Fruit fly (Drosophila melanogaster) whole organism, embryonic: ENCODE results near the gene NELF-B.
"Not testable (repeated sequence)": the region's sequence is repeated elsewhere in the genome, so short reads cannot be mapped to it uniquely, and the experiment has no call there.

Source experiments
- Abd-B ChIP-seq: fragments of 200-800 bp; sonication (Bioruptor generic); optimal IDR thresholded peaks from 2 replicates; lab custom pipeline; 2018; ENCODE audit warnings: missing biosample characterization, mild to moderate bottlenecking, missing genetic modification characterization, moderate library complexity
- Awh ChIP-seq: fragments of 200-800 bp; sonication (Bioruptor generic); IDR thresholded peaks from 2 replicates; pipeline ENCODE4, ENCODE4 v1.3.6; 2022; ENCODE audit warnings: missing biosample characterization, missing genetic modification characterization
- CG10147 ChIP-seq: fragments of 200-800 bp; sonication (Bioruptor generic); optimal IDR thresholded peaks from 2 replicates; lab custom pipeline; 2019; ENCODE audit warnings: missing biosample characterization, mild to moderate bottlenecking, missing genetic modification characterization, moderate library complexity
- CG1024 ChIP-seq: fragments of 200-800 bp; sonication (Bioruptor generic); IDR thresholded peaks from 2 replicates; pipeline ENCODE4 v1.3.6; 2022; ENCODE audit warnings: missing biosample characterization, missing genetic modification characterization
- CG10431 ChIP-seq: fragments of 200-800 bp; sonication (Bioruptor generic); optimal IDR thresholded peaks from 3 replicates; lab custom pipeline; 2018; ENCODE audit warnings: missing biosample characterization, mild to moderate bottlenecking, missing genetic modification characterization
- CG11504 ChIP-seq: fragments of 200-800 bp; sonication (Bioruptor generic); optimal IDR thresholded peaks from 3 replicates; lab custom pipeline; 2019; ENCODE audit warnings: missing biosample characterization, mild to moderate bottlenecking, missing genetic modification characterization, moderate library complexity
- CG1233 ChIP-seq: fragments of 200-800 bp; sonication (Bioruptor generic); optimal IDR thresholded peaks from 4 replicates; lab custom pipeline; 2018; ENCODE audit warnings: missing biosample characterization, mild to moderate bottlenecking, missing genetic modification characterization
- CG14014 ChIP-seq: fragments of 200-800 bp; sonication (Bioruptor generic); IDR thresholded peaks from 2 replicates; pipeline ENCODE4 v1.3.6; 2022; ENCODE audit warnings: missing biosample characterization, missing genetic modification characterization
- CG14441 ChIP-seq: fragments of 200-800 bp; sonication (Bioruptor generic); IDR thresholded peaks from 2 replicates; pipeline ENCODE4 v1.3.6; 2022; ENCODE audit warnings: missing biosample characterization, missing genetic modification characterization
- CG16779 ChIP-seq: fragments of 200-800 bp; sonication (Bioruptor generic); IDR thresholded peaks from 2 replicates; pipeline ENCODE4 v1.3.6; 2022; ENCODE audit warnings: missing biosample characterization, missing genetic modification characterization
- CG17186 ChIP-seq: fragments of 200-800 bp; sonication (Bioruptor generic); optimal IDR thresholded peaks from 3 replicates; lab custom pipeline; 2017; ENCODE audit warnings: missing biosample characterization, missing genetic modification reagents, missing genetic modification characterization
- CG17359 ChIP-seq: fragments of 200-800 bp; sonication (Bioruptor generic); optimal IDR thresholded peaks from 3 replicates; lab custom pipeline; 2018; ENCODE audit warnings: missing biosample characterization, mild to moderate bottlenecking, missing genetic modification characterization, moderate library complexity
- CG17802 ChIP-seq: fragments of 200-800 bp; sonication (Bioruptor generic); optimal IDR thresholded peaks from 2 replicates; lab custom pipeline; 2018; ENCODE audit warnings: missing biosample characterization, mild to moderate bottlenecking, missing genetic modification characterization, moderate library complexity
- CG2712 ChIP-seq: fragments of 200-800 bp; optimal IDR thresholded peaks from 3 replicates; lab custom pipeline; 2019; ENCODE audit warnings: missing biosample characterization, mild to moderate bottlenecking, missing genetic modification characterization, moderate library complexity
- CG9215 ChIP-seq: fragments of 200-800 bp; sonication (Bioruptor generic); IDR thresholded peaks from 2 replicates; pipeline ENCODE4 v1.3.6; 2022; ENCODE audit warnings: missing biosample characterization, missing genetic modification characterization
- D ChIP-seq, 2 experiments: fragments of 200-800 bp in 1 of 2; fragments of >200 bp in 1 of 2; sonication (Bioruptor generic) in 1 of 2; optimal IDR thresholded peaks; 2 replicates in 1 of 2; 3 replicates in 1 of 2; lab custom pipeline; 2017; ENCODE audit warnings: mild to moderate bottlenecking in 1 of 2, missing biosample characterization in 1 of 2, missing genetic modification characterization in 1 of 2, missing genetic modification reagents in 1 of 2
- Dek ChIP-seq: fragments of 200-800 bp; sonication (Bioruptor generic); optimal IDR thresholded peaks from 3 replicates; lab custom pipeline; 2019; ENCODE audit warnings: missing biosample characterization, mild to moderate bottlenecking, missing genetic modification characterization, moderate library complexity
- E2f1 ChIP-seq: fragments of 200-800 bp; sonication (Bioruptor generic); IDR thresholded peaks from 2 replicates; pipeline ENCODE4 v1.3.6; 2022; ENCODE audit warnings: missing biosample characterization, missing genetic modification characterization
- Hmr ChIP-seq: fragments of 200-800 bp; sonication (Bioruptor generic); optimal IDR thresholded peaks from 3 replicates; lab custom pipeline; 2017; ENCODE audit warnings: mild to moderate bottlenecking, missing biosample characterization, missing genetic modification reagents, missing genetic modification characterization
- Hmx ChIP-seq: fragments of 200-800 bp; sonication (Bioruptor generic); optimal IDR thresholded peaks from 2 replicates; lab custom pipeline; 2016; ENCODE audit warnings: missing biosample characterization, missing genetic modification characterization
- Hsf ChIP-seq: fragments of 200-800 bp; sonication (Bioruptor generic); optimal IDR thresholded peaks from 3 replicates; lab custom pipeline; 2016; ENCODE audit warnings: missing biosample characterization, missing genetic modification characterization
- MTF-1 ChIP-seq: fragments of 200-800 bp; sonication (Bioruptor generic); optimal IDR thresholded peaks from 2 replicates; lab custom pipeline; 2018; ENCODE audit warnings: missing biosample characterization, mild to moderate bottlenecking, missing genetic modification characterization, borderline replicate concordance
- Myb ChIP-seq: fragments of 200-800 bp; sonication (Bioruptor generic); optimal IDR thresholded peaks from 2 replicates; lab custom pipeline; 2016; ENCODE audit warnings: missing biosample characterization, missing genetic modification characterization
- NK7.1 ChIP-seq: fragments of 200-800 bp; sonication (Bioruptor generic); optimal IDR thresholded peaks from 3 replicates; lab custom pipeline; 2016; ENCODE audit warnings: missing biosample characterization, missing genetic modification characterization
- Oli ChIP-seq: fragments of 200-800 bp; sonication (Bioruptor generic); optimal IDR thresholded peaks from 2 replicates; lab custom pipeline; 2018; ENCODE audit warnings: missing biosample characterization, mild to moderate bottlenecking, missing genetic modification characterization, moderate library complexity
- Rfx ChIP-seq: fragments of 200-800 bp; sonication (Bioruptor generic); IDR thresholded peaks from 2 replicates; pipeline ENCODE4 v1.3.6; 2022; ENCODE audit warnings: missing biosample characterization, missing genetic modification characterization
- Usf ChIP-seq: fragments of 200-800 bp; sonication (Bioruptor generic); optimal IDR thresholded peaks from 2 replicates; lab custom pipeline; 2017; ENCODE audit warnings: missing genotype, missing biosample characterization, missing genetic modification characterization
- az2 ChIP-seq: fragments of 200-800 bp; sonication (Bioruptor generic); optimal IDR thresholded peaks from 3 replicates; lab custom pipeline; 2016; ENCODE audit warnings: missing biosample characterization, missing genetic modification characterization
- chif ChIP-seq, 2 experiments: fragments of 200-800 bp; sonication (Bioruptor generic); optimal IDR thresholded peaks; 3 replicates each; lab custom pipeline; 2016; ENCODE audit warnings: missing biosample characterization in 2 of 2, missing genetic modification characterization in 2 of 2
- corto ChIP-seq: fragments of 200-800 bp; sonication (Bioruptor generic); optimal IDR thresholded peaks from 2 replicates; lab custom pipeline; 2016; ENCODE audit warnings: missing biosample characterization, mild to moderate bottlenecking, missing genetic modification characterization, moderate library complexity
- dm ChIP-seq: fragments of 200-800 bp; sonication (Bioruptor generic); optimal IDR thresholded peaks from 3 replicates; lab custom pipeline; 2016; ENCODE audit warnings: missing biosample characterization, missing genetic modification characterization
- ems ChIP-seq: fragments of 200-800 bp; sonication (Bioruptor generic); optimal IDR thresholded peaks from 3 replicates; lab custom pipeline; 2016; ENCODE audit warnings: missing biosample characterization, missing genetic modification characterization
- ind ChIP-seq: fragments of 200-800 bp; sonication (Bioruptor generic); optimal IDR thresholded peaks from 3 replicates; lab custom pipeline; 2016; ENCODE audit warnings: missing biosample characterization, missing genetic modification characterization
- lov ChIP-seq, 2 experiments: fragments of 200-800 bp in 1 of 2; fragments of >200 bp in 1 of 2; sonication (Bioruptor generic) in 1 of 2; IDR thresholded peaks in 1 of 2; optimal IDR thresholded peaks in 1 of 2; 2 replicates in 1 of 2; 3 replicates in 1 of 2; pipeline versions ENCODE4 v1.3.6 to Lab custom; 2017 to 2022; ENCODE audit warnings: missing biosample characterization in 1 of 2, missing genetic modification characterization in 1 of 2
- luna ChIP-seq: fragments of 200-800 bp; sonication (Bioruptor generic); optimal IDR thresholded peaks from 2 replicates; lab custom pipeline; 2016; ENCODE audit warnings: missing biosample characterization, missing genetic modification characterization
- odd ChIP-seq: fragments of 200-800 bp; sonication (Bioruptor generic); optimal IDR thresholded peaks from 2 replicates; lab custom pipeline; 2017; ENCODE audit warnings: missing biosample characterization, mild to moderate bottlenecking, missing genetic modification characterization
- phol ChIP-seq: fragments of 200-800 bp; sonication (Bioruptor generic); optimal IDR thresholded peaks from 3 replicates; lab custom pipeline; 2018; ENCODE audit warnings: missing biosample characterization, mild to moderate bottlenecking, missing genetic modification characterization, moderate library complexity
- schlank ChIP-seq: fragments of 200-800 bp; sonication (Bioruptor generic); optimal IDR thresholded peaks from 2 replicates; lab custom pipeline; 2018; ENCODE audit warnings: missing biosample characterization, mild to moderate bottlenecking, missing genetic modification characterization
- scrt ChIP-seq: fragments of 200-800 bp; sonication (Bioruptor generic); optimal IDR thresholded peaks from 2 replicates; lab custom pipeline; 2018; ENCODE audit warnings: missing biosample characterization, mild to moderate bottlenecking, missing genetic modification characterization, moderate library complexity
- sens ChIP-seq: fragments of 200-800 bp; sonication (Bioruptor generic); peaks from one replicate; lab custom pipeline; 2016; ENCODE audit warnings: missing biosample characterization, missing genetic modification characterization
- slou ChIP-seq: fragments of 200-800 bp; sonication (Bioruptor generic); optimal IDR thresholded peaks from 3 replicates; lab custom pipeline; 2016; ENCODE audit warnings: missing biosample characterization, missing genetic modification characterization
- sr ChIP-seq: fragments of 200-800 bp; sonication (Bioruptor generic); IDR thresholded peaks from 3 replicates; pipeline ENCODE4 v1.3.6; 2022; ENCODE audit warnings: missing biosample characterization, missing genetic modification characterization
- tio ChIP-seq: fragments of 200-800 bp; sonication (Bioruptor generic); optimal IDR thresholded peaks from 2 replicates; lab custom pipeline; 2017; ENCODE audit warnings: missing biosample characterization, missing genetic modification characterization, inconsistent platforms
- ttk ChIP-seq: fragments of 200-800 bp; sonication (Bioruptor generic); IDR thresholded peaks from 2 replicates; pipeline ENCODE4 v2.1.2; 2022; ENCODE audit warnings: missing biosample characterization, missing genetic modification characterization
- wor ChIP-seq: fragments of 200-800 bp; sonication (Bioruptor generic); IDR thresholded peaks from 2 replicates; pipeline ENCODE4 v1.3.6; 2022; ENCODE audit warnings: missing biosample characterization, missing genetic modification characterization

The NELF-B gene

dm6 chrX:7703865-7704221 is 24.3 kb downstream of the NELF-B start (continued):
- TF ChIP-seq sens (GFP tag; lab: Kevin White, UChicago): peak; percentile 69

- TF ChIP-seq Hsf (GFP tag; lab: Kevin White, UChicago) (peak; percentile 13), CG11504 (tag; lab: Kevin White, UChicago) (peak; percentile 94), NK7.1 (peak; percentile 82), scrt (peak; percentile 62), CG14014 (GFP tag; lab: Robert Waterston, UW) (peak; percentile 78), odd (GFP tag; lab: Kevin White, UChicago) (peak; percentile 47), CG17359 (tag; lab: Kevin White, UChicago) (peak; percentile 28), Hmx (GFP tag; lab: Kevin White, UChicago) (peak; percentile 91), MTF-1 (GFP tag; lab: Kevin White, UChicago) (peak; percentile 10), Dek (tag; lab: Kevin White, UChicago) (peak; percentile 66), az2 (GFP tag; lab: Kevin White, UChicago) (peak; percentile 10), Myb (GFP tag; lab: Kevin White, UChicago) (peak; percentile 31), schlank (peak; percentile 71), slou (peak; percentile 81), dm (peak; percentile 47), Rfx (GFP tag; lab: Robert Waterston, UW) (peak; percentile 79), CG9215 (GFP tag; lab: Robert Waterston, UW) (peak; percentile 55; the same call in 1 of the 2 replicates), D (GFP tag; optimal IDR thresholded peaks at IDR 0.05; lab: Kevin White, UChicago) (peak; percentile 3), corto (GFP tag; lab: Kevin White, UChicago) (peak; percentile 96), Abd-B (GFP tag; lab: Kevin White, UChicago) (peak; percentile 93), wor (GFP tag; lab: Robert Waterston, UW) (peak; percentile 14; the same call in 1 of the 2 replicates), Hmr (peak; percentile 52), Oli (tag; lab: Kevin White, UChicago) (peak; percentile 21), luna (GFP tag; lab: Kevin White, UChicago) (peak; percentile 87), Awh (GFP tag; lab: Robert Waterston, UW) (peak; percentile 55), CG10431 (GFP tag; lab: Kevin White, UChicago) (peak; percentile 37), phol (tag; lab: Kevin White, UChicago) (peak; percentile 23), CG10147 (GFP tag; lab: Kevin White, UChicago) (peak; percentile 64), ttk (peak; percentile 61), CG16779 (peak; percentile 61), CG14441 (GFP tag; lab: Robert Waterston, UW) (peak; percentile 74), lov (GFP tag; IDR thresholded peaks at IDR 0.05; lab: Robert Waterston, UW) (peak; percentile 56; the same call in 1 of the 3 replicates), chif (GFP tag; optimal IDR thresholded peaks at IDR 0.05; lab: Kevin White, UChicago) (peak in 1 of 2 experiments; percentile 23), CG17186 (GFP tag; lab: Kevin White, UChicago) (peak; percentile 24), sr (peak; percentile 14; the same call in 1 of the 3 replicates), E2f1 (GFP tag; lab: Robert Waterston, UW) (peak; percentile 72), CG1024 (GFP tag; lab: Robert Waterston, UW) (peak; percentile 20; the same call in 1 of the 2 replicates), ind (GFP tag; lab: Kevin White, UChicago) (peak; percentile 37), CG2712 (tag; lab: Kevin White, UChicago) (peak; percentile 15), Usf (GFP tag; lab: Kevin White, UChicago) (peak; percentile 68), tio (GFP tag; lab: Kevin White, UChicago) (peak; percentile 13), CG1233 (GFP tag; lab: Kevin White, UChicago) (peak; percentile 22), CG17802 (peak; percentile 9), ems (GFP tag; lab: Kevin White, UChicago) (peak; percentile 4)
- not testable (repeated sequence) for TF ChIP-seq D, lov (optimal IDR thresholded peaks at IDR 0.05; lab: Kevin White, UChicago)
Observed at dm6 chrX:7703001-7703864, 24.9 kb downstream of the NELF-B start.
